Worm (Caenorhabditis elegans): ENCODE data around the gene C04C3.6.

DNA sequence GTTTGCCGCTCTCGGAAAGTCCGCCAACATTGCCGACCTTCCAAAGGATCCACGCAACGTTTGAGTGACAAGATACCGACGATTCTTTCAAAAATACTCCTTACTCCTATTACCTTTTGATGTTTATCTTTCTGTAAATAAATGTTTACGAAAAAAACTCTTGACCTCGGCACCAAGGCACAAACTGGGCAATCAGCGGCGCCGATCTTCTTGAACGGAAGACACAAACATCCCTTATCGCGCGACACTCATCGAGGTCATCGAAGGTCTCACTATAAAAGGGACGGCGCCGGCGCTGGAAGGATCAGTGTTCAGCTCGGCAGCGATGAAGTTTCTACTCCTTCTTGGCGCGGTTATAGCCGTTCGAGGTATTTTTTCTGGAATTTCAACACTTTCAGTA is 16.9 kb upstream of the C04C3.6 start, which contains the start of gene grd-3:
- TF ChIP-seq efl-1 (optimal IDR thresholded peaks at IDR 0.05), result no peak
- no peak for TF ChIP-seq efl-1 (GFP tag; optimal IDR thresholded peaks at IDR 0.05 in 1 of 2)
- no peak for TF ChIP-seq zag-1 (tag; optimal IDR thresholded peaks at IDR 0.05)
- TF ChIP-seq mep-1 (tag; optimal IDR thresholded peaks at IDR 0.05), result no peak
- TF ChIP-seq lin-13 (GFP tag; optimal IDR thresholded peaks at IDR 0.05), result no peak
- no peak for TF ChIP-seq irx-1 (tag; optimal IDR thresholded peaks at IDR 0.05)
- TF ChIP-seq elt-2 (tag; optimal IDR thresholded peaks at IDR 0.05), result no peak
- no peak for TF ChIP-seq tlp-1 (tag; optimal IDR thresholded peaks at IDR 0.05)
- TF ChIP-seq egl-27 (tag; optimal IDR thresholded peaks at IDR 0.05), result no peak
- TF ChIP-seq aly-2 (tag; optimal IDR thresholded peaks at IDR 0.05), result no peak
- no peak for TF ChIP-seq jun-1 (tag; optimal IDR thresholded peaks at IDR 0.05)

Measured in whole organism, L1 larva.